Fruit fly (Drosophila melanogaster) whole organism, prepupa: Measurements from ENCODE around the gene CG31775.
A peak's percentile ranks its signal among the peaks of the same experiment; 100 is the strongest.

Source experiments
- Blimp-1 ChIP-seq: fragments of 200-800 bp; sonication (Bioruptor generic); optimal IDR thresholded peaks from 3 replicates; lab custom pipeline; 2017; ENCODE audit warnings: missing biosample characterization, missing genetic modification characterization, mild to moderate bottlenecking, moderate library complexity, missing genetic modification reagents
- CG10631 ChIP-seq: fragments of 200-800 bp; sonication (Bioruptor generic); optimal IDR thresholded peaks from 2 replicates; lab custom pipeline; 2016; ENCODE audit warnings: missing biosample characterization, missing genetic modification characterization
- CG6792 ChIP-seq: fragments of 200-800 bp; sonication (Bioruptor generic); optimal IDR thresholded peaks from 3 replicates; lab custom pipeline; 2016; ENCODE audit warnings: missing biosample characterization, missing genetic modification characterization
- CG6854 ChIP-seq: fragments of 200-800 bp; sonication (Bioruptor generic); optimal IDR thresholded peaks from 2 replicates; lab custom pipeline; 2017; ENCODE audit warnings: missing biosample characterization, mild to moderate bottlenecking, missing genetic modification characterization
- CG7368 ChIP-seq: fragments of 200-800 bp; sonication (Bioruptor generic); optimal IDR thresholded peaks from 3 replicates; lab custom pipeline; 2016; ENCODE audit warnings: missing biosample characterization, missing genetic modification characterization
- OdsH ChIP-seq: fragments of 200-800 bp; sonication (Bioruptor generic); optimal IDR thresholded peaks from 3 replicates; lab custom pipeline; 2016; ENCODE audit warnings: missing biosample characterization, missing genetic modification characterization
- acj6 ChIP-seq: fragments of 200-800 bp; sonication (Bioruptor generic); optimal IDR thresholded peaks from 3 replicates; lab custom pipeline; 2016; ENCODE audit warnings: missing biosample characterization, missing genetic modification characterization
- esn ChIP-seq: fragments of 200-800 bp; sonication (Bioruptor generic); optimal IDR thresholded peaks from 2 replicates; lab custom pipeline; 2016; ENCODE audit warnings: missing biosample characterization, mild to moderate bottlenecking, missing genetic modification characterization, moderate library complexity
- salr ChIP-seq, 2 experiments: fragments of 200-800 bp; sonication (Bioruptor generic); optimal IDR thresholded peaks; 3 replicates each; lab custom pipeline; 2016 to 2018; ENCODE audit warnings: missing biosample characterization in 2 of 2, missing genetic modification characterization in 2 of 2, mild to moderate bottlenecking in 1 of 2

dm6 chr2L:14706194-14706593, 31.4 kb downstream of the CG31775 start:
- TF ChIP-seq OdsH (peak; percentile 44), esn (GFP tag; lab: Kevin White, UChicago) (peak; percentile 72), CG10631 (GFP tag; lab: Kevin White, UChicago) (peak; percentile 17), CG7368 (GFP tag; lab: Kevin White, UChicago) (no peak), Blimp-1 (no peak), CG6792 (GFP tag; lab: Kevin White, UChicago) (peak; percentile 23), CG6854 (no peak), salr (GFP tag; optimal IDR thresholded peaks at IDR 0.05; lab: Kevin White, UChicago) (peak in 1 of 2 experiments; percentile 28), acj6 (GFP tag; lab: Kevin White, UChicago) (peak; percentile 29)
